Worm (Caenorhabditis elegans) whole organism, L3 larva: ENCODE data around the gene txdc-9.

ENCODE experiments used
- R02D3.7 ChIP-seq: fragments of 150-350 bp; optimal IDR thresholded peaks from 2 replicates; lab custom pipeline; 2014; ENCODE audit warnings: missing biosample characterization, missing genetic modification characterization
- ceh-16 ChIP-seq: sonication (generic microtip); optimal IDR thresholded peaks from 2 replicates; lab custom pipeline; 2017; ENCODE audit warnings: missing biosample characterization, missing genetic modification characterization
- egl-27 ChIP-seq: sonication (generic microtip); optimal IDR thresholded peaks from 4 replicates; lab custom pipeline; 2017; ENCODE audit warnings: missing biosample characterization, missing genetic modification reagents, missing genetic modification characterization
- elt-3 ChIP-seq, 3 experiments: fragments of 150-350 bp in 1 of 3; sonication (generic microtip) in 2 of 3; optimal IDR thresholded peaks; 2 replicates in 2 of 3; 4 replicates in 1 of 3; lab custom pipeline; 2014 to 2017; ENCODE audit warnings: missing biosample characterization in 3 of 3, missing genetic modification characterization in 3 of 3
- mdl-1 ChIP-seq: fragments of 150-350 bp; optimal IDR thresholded peaks from 2 replicates; lab custom pipeline; 2014; ENCODE audit warnings: missing biosample characterization, missing genetic modification characterization
- nfya-1 ChIP-seq: sonication (generic microtip); optimal IDR thresholded peaks from 2 replicates; lab custom pipeline; 2017; ENCODE audit warnings: missing genetic modification characterization, mild to moderate bottlenecking, missing compliant biosample characterization, antibody characterized with exemption, moderate library complexity; ENCODE audit not compliant: insufficient read depth
- nhr-28 ChIP-seq: fragments of 150-350 bp; optimal IDR thresholded peaks from 2 replicates; lab custom pipeline; 2014; ENCODE audit warnings: missing biosample characterization, missing genetic modification characterization
- nhr-67 ChIP-seq: fragments of 150-350 bp; optimal IDR thresholded peaks from 2 replicates; lab custom pipeline; 2014; ENCODE audit warnings: missing biosample characterization, missing genetic modification characterization
- unc-39 ChIP-seq: sonication (generic microtip); optimal IDR thresholded peaks from 4 replicates; lab custom pipeline; 2017; ENCODE audit warnings: missing biosample characterization, missing genetic modification characterization
- ztf-4 ChIP-seq: fragments of 150-350 bp; optimal IDR thresholded peaks from 2 replicates; lab custom pipeline; 2014; ENCODE audit warnings: missing biosample characterization, missing genetic modification characterization

ce11 chrIII:6478256-6479004, 46.5 kb downstream of the txdc-9 start, which contains the start of gene zip-8:
- TF ChIP-seq nhr-67 (tag; lab: Kevin White, UChicago) (no peak), nhr-28 (tag; lab: Kevin White, UChicago) (no peak), nfya-1 (tag; lab: Kevin White, UChicago) (no peak), ceh-16 (tag; lab: Kevin White, UChicago) (no peak), ztf-4 (tag; lab: Kevin White, UChicago) (no peak), unc-39 (no peak), egl-27 (tag; lab: Kevin White, UChicago) (no peak), R02D3.7 (tag; lab: Kevin White, UChicago) (no peak), mdl-1 (tag; lab: Kevin White, UChicago) (no peak), elt-3 (tag; optimal IDR thresholded peaks at IDR 0.05; lab: Kevin White, UChicago) (no peak)
